Fruit fly (Drosophila melanogaster) whole organism, embryonic: ENCODE measurements around the gene S6KL.

Experiments
- Atf3 ChIP-seq: fragments of 200-800 bp; sonication (Bioruptor generic); optimal IDR thresholded peaks from 3 replicates; lab custom pipeline; 2016; ENCODE audit warnings: missing biosample characterization, missing genetic modification characterization
- B-H1 ChIP-seq: fragments of 200-800 bp; sonication (Bioruptor generic); IDR thresholded peaks from 3 replicates; pipeline ENCODE4 v1.3.6; 2022; ENCODE audit warnings: missing biosample characterization, missing genetic modification characterization
- Blimp-1 ChIP-seq: fragments of 200-800 bp; sonication (Bioruptor generic); optimal IDR thresholded peaks from 3 replicates; lab custom pipeline; 2018; ENCODE audit warnings: missing biosample characterization, missing genetic modification characterization, mild to moderate bottlenecking, moderate library complexity, missing genetic modification reagents
- C15 ChIP-seq: fragments of 200-800 bp; sonication (Bioruptor generic); IDR thresholded peaks from 3 replicates; pipeline ENCODE4 v1.3.6; 2022; ENCODE audit warnings: missing biosample characterization, missing genetic modification characterization
- CG10267 ChIP-seq: fragments of 200-800 bp; sonication (Bioruptor generic); optimal IDR thresholded peaks from 2 replicates; lab custom pipeline; 2018; ENCODE audit warnings: missing biosample characterization, mild to moderate bottlenecking, missing genetic modification characterization, moderate library complexity
- CG11456 ChIP-seq: fragments of 200-800 bp; sonication (Bioruptor generic); IDR thresholded peaks from 3 replicates; pipeline ENCODE4 v1.3.6; 2022; ENCODE audit warnings: missing biosample characterization, missing genetic modification characterization
- CG11504 ChIP-seq: fragments of 200-800 bp; sonication (Bioruptor generic); optimal IDR thresholded peaks from 3 replicates; lab custom pipeline; 2019; ENCODE audit warnings: missing biosample characterization, mild to moderate bottlenecking, missing genetic modification characterization, moderate library complexity
- CG12071 ChIP-seq: fragments of 200-800 bp; sonication (Bioruptor generic); optimal IDR thresholded peaks from 3 replicates; lab custom pipeline; 2018; ENCODE audit warnings: missing biosample characterization, mild to moderate bottlenecking, missing genetic modification characterization
- CG14441 ChIP-seq: fragments of 200-800 bp; sonication (Bioruptor generic); IDR thresholded peaks from 2 replicates; pipeline ENCODE4 v1.3.6; 2022; ENCODE audit warnings: missing biosample characterization, missing genetic modification characterization
- CG15514 ChIP-seq: fragments of 200-800 bp; sonication (Bioruptor generic); optimal IDR thresholded peaks from 3 replicates; lab custom pipeline; 2017; ENCODE audit warnings: missing biosample characterization, missing genetic modification characterization, mild to moderate bottlenecking, moderate library complexity, missing genetic modification reagents
- CG17568 ChIP-seq: fragments of 200-800 bp; sonication (Bioruptor generic); optimal IDR thresholded peaks from 2 replicates; lab custom pipeline; 2018; ENCODE audit warnings: missing biosample characterization, mild to moderate bottlenecking, missing genetic modification characterization, moderate library complexity
- CG34376 ChIP-seq: fragments of 200-800 bp; sonication (Bioruptor generic); optimal IDR thresholded peaks from 2 replicates; lab custom pipeline; 2018; ENCODE audit warnings: missing biosample characterization, mild to moderate bottlenecking, missing genetic modification characterization
- CG34422 ChIP-seq: fragments of 200-800 bp; sonication (Bioruptor generic); IDR thresholded peaks from 3 replicates; pipeline ENCODE4 v1.3.6; 2022; ENCODE audit warnings: missing biosample characterization, missing genetic modification characterization
- CG4820 ChIP-seq: fragments of 200-800 bp; sonication (Bioruptor generic); optimal IDR thresholded peaks from 3 replicates; lab custom pipeline; 2016; ENCODE audit warnings: missing biosample characterization, missing genetic modification characterization
- CG7963 ChIP-seq: fragments of 200-800 bp; sonication (Bioruptor generic); IDR thresholded peaks from 3 replicates; pipeline ENCODE4 v1.3.6; 2022; ENCODE audit warnings: missing biosample characterization, missing genetic modification characterization; ENCODE audit not compliant: partially characterized antibody
- CG8765 ChIP-seq: fragments of 200-800 bp; sonication (Bioruptor generic); IDR thresholded peaks from 2 replicates; pipeline ENCODE4 v1.3.6; 2022; ENCODE audit warnings: missing biosample characterization, missing genetic modification characterization
- Doc3 ChIP-seq: fragments of 200-800 bp; sonication (Bioruptor generic); IDR thresholded peaks from 3 replicates; pipeline ENCODE4 v1.3.6; 2022; ENCODE audit warnings: missing biosample characterization, missing genetic modification characterization; ENCODE audit not compliant: partially characterized antibody
- Ets65A ChIP-seq: fragments of 200-800 bp; sonication (Bioruptor generic); peaks from one replicate; lab custom pipeline; 2016; ENCODE audit warnings: missing biosample characterization, missing genetic modification characterization
- Fer1 ChIP-seq: fragments of 200-800 bp; sonication (Bioruptor generic); optimal IDR thresholded peaks from 2 replicates; lab custom pipeline; 2017; ENCODE audit warnings: missing biosample characterization, mild to moderate bottlenecking, missing genetic modification characterization
- Fer3 ChIP-seq: fragments of 200-800 bp; sonication (Bioruptor generic); optimal IDR thresholded peaks from 2 replicates; lab custom pipeline; 2018; ENCODE audit warnings: missing biosample characterization, mild to moderate bottlenecking, missing genetic modification characterization, moderate library complexity
- NC2α ChIP-seq: fragments of 200-800 bp; sonication (Bioruptor generic); optimal IDR thresholded peaks from 2 replicates; lab custom pipeline; 2016; ENCODE audit warnings: missing biosample characterization, missing genetic modification characterization
- Oli ChIP-seq: fragments of 200-800 bp; sonication (Bioruptor generic); optimal IDR thresholded peaks from 2 replicates; lab custom pipeline; 2018; ENCODE audit warnings: missing biosample characterization, mild to moderate bottlenecking, missing genetic modification characterization, moderate library complexity
- Pdp1 ChIP-seq, 2 experiments: fragments of 200-800 bp; sonication (Bioruptor generic); optimal IDR thresholded peaks; 3 replicates each; lab custom pipeline; 2016; ENCODE audit warnings: missing biosample characterization in 2 of 2, missing genetic modification characterization in 2 of 2, mild to moderate bottlenecking in 1 of 2, moderate library complexity in 1 of 2
- Trl ChIP-seq, 3 experiments: fragments of >200 bp in 2 of 3; fragments of 200-800 bp in 1 of 3; sonication (Bioruptor generic) in 1 of 3; optimal IDR thresholded peaks; 2 replicates in 1 of 3; 3 replicates in 2 of 3; lab custom pipeline; 2016 to 2017; ENCODE audit warnings: missing biosample characterization in 1 of 3, missing genetic modification characterization in 1 of 3
- Xrp1 ChIP-seq: fragments of 200-800 bp; sonication (Bioruptor generic); IDR thresholded peaks from 2 replicates; pipeline ENCODE4 v1.3.6; 2022; ENCODE audit warnings: missing biosample characterization, missing genetic modification characterization
- ase ChIP-seq: fragments of 200-800 bp; sonication (Bioruptor generic); IDR thresholded peaks from 3 replicates; pipeline ENCODE4 v1.3.6; 2022; ENCODE audit warnings: missing biosample characterization, missing genetic modification characterization
- br ChIP-seq: fragments of >200 bp; optimal IDR thresholded peaks from 2 replicates; lab custom pipeline; 2017
- crol ChIP-seq: fragments of 200-800 bp; sonication (Bioruptor generic); IDR thresholded peaks from 2 replicates; pipeline ENCODE4 v1.3.6; 2022; ENCODE audit warnings: missing biosample characterization, missing genetic modification characterization
- dpn ChIP-seq, 2 experiments: fragments of 200-800 bp; sonication (Bioruptor generic); optimal IDR thresholded peaks; 3 replicates each; lab custom pipeline; 2016; ENCODE audit warnings: missing biosample characterization in 2 of 2, missing genetic modification characterization in 2 of 2
- fd64A ChIP-seq: fragments of 200-800 bp; sonication (Bioruptor generic); optimal IDR thresholded peaks from 3 replicates; lab custom pipeline; 2018; ENCODE audit warnings: missing biosample characterization, mild to moderate bottlenecking, missing genetic modification characterization
- fd96Cb ChIP-seq: fragments of 200-800 bp; sonication (Bioruptor generic); optimal IDR thresholded peaks from 2 replicates; lab custom pipeline; 2018; ENCODE audit warnings: missing biosample characterization, mild to moderate bottlenecking, missing genetic modification characterization, moderate library complexity
- gsb-n ChIP-seq: fragments of 200-800 bp; sonication (Bioruptor generic); optimal IDR thresholded peaks from 3 replicates; lab custom pipeline; 2018; ENCODE audit warnings: missing biosample characterization, mild to moderate bottlenecking, missing genetic modification characterization
- hkb ChIP-seq, 2 experiments: fragments of 200-800 bp in 1 of 2; fragments of >200 bp in 1 of 2; sonication (Bioruptor generic) in 1 of 2; IDR thresholded peaks in 1 of 2; optimal IDR thresholded peaks in 1 of 2; 2 replicates each; pipeline versions ENCODE4 v1.3.6 to Lab custom; 2017 to 2022; ENCODE audit warnings: missing biosample characterization in 1 of 2, missing genetic modification characterization in 1 of 2
- hth ChIP-seq: fragments of >200 bp; optimal IDR thresholded peaks from 2 replicates; lab custom pipeline; 2017; ENCODE audit warnings: inconsistent platforms
- insv ChIP-seq, 2 experiments: fragments of 200-800 bp; sonication (Bioruptor generic); optimal IDR thresholded peaks; 3 replicates each; lab custom pipeline; 2016 to 2018; ENCODE audit warnings: missing biosample characterization in 2 of 2, missing genetic modification characterization in 2 of 2
- lmd ChIP-seq: fragments of 200-800 bp; sonication (Bioruptor generic); IDR thresholded peaks from 2 replicates; pipeline ENCODE4 v1.3.6; 2022; ENCODE audit warnings: missing biosample characterization, missing genetic modification characterization
- lov ChIP-seq, 2 experiments: fragments of 200-800 bp in 1 of 2; fragments of >200 bp in 1 of 2; sonication (Bioruptor generic) in 1 of 2; IDR thresholded peaks in 1 of 2; optimal IDR thresholded peaks in 1 of 2; 2 replicates in 1 of 2; 3 replicates in 1 of 2; pipeline versions ENCODE4 v1.3.6 to Lab custom; 2017 to 2022; ENCODE audit warnings: missing biosample characterization in 1 of 2, missing genetic modification characterization in 1 of 2
- mam ChIP-seq: fragments of 200-800 bp; sonication (Bioruptor generic); optimal IDR thresholded peaks from 3 replicates; lab custom pipeline; 2016; ENCODE audit warnings: missing biosample characterization, missing genetic modification characterization
- nmo ChIP-seq: fragments of 200-800 bp; sonication (Bioruptor generic); optimal IDR thresholded peaks from 2 replicates; lab custom pipeline; 2018; ENCODE audit warnings: missing biosample characterization, mild to moderate bottlenecking, missing genetic modification characterization, moderate library complexity
- phol ChIP-seq: fragments of 200-800 bp; sonication (Bioruptor generic); optimal IDR thresholded peaks from 3 replicates; lab custom pipeline; 2018; ENCODE audit warnings: missing biosample characterization, mild to moderate bottlenecking, missing genetic modification characterization, moderate library complexity
- pnt ChIP-seq: fragments of 200-800 bp; sonication (Bioruptor generic); optimal IDR thresholded peaks from 3 replicates; lab custom pipeline; 2016; ENCODE audit warnings: missing biosample characterization, missing genetic modification characterization
- pum ChIP-seq: fragments of 200-800 bp; sonication (Bioruptor generic); optimal IDR thresholded peaks from 2 replicates; lab custom pipeline; 2016; ENCODE audit warnings: missing biosample characterization, missing genetic modification characterization
- repo ChIP-seq: fragments of 200-800 bp; sonication (Bioruptor generic); optimal IDR thresholded peaks from 2 replicates; lab custom pipeline; 2016; ENCODE audit warnings: missing biosample characterization, missing genetic modification characterization
- sim ChIP-seq: fragments of 200-800 bp; sonication (Bioruptor generic); IDR thresholded peaks from 2 replicates; pipeline ENCODE4 v1.3.6; 2022; ENCODE audit warnings: missing biosample characterization, missing genetic modification characterization
- sisA ChIP-seq: fragments of 200-800 bp; sonication (Bioruptor generic); IDR thresholded peaks from 2 replicates; pipeline ENCODE4 v1.3.6; 2022; ENCODE audit warnings: missing biosample characterization, missing genetic modification characterization
- stc ChIP-seq: fragments of 200-800 bp; sonication (Bioruptor generic); IDR thresholded peaks from 2 replicates; pipeline ENCODE4 v1.3.6; 2022; ENCODE audit warnings: missing biosample characterization, missing genetic modification characterization
- twi ChIP-seq: fragments of 200-800 bp; optimal IDR thresholded peaks from 2 replicates; lab custom pipeline; 2019; ENCODE audit warnings: missing biosample characterization, mild to moderate bottlenecking, missing genetic modification characterization, moderate library complexity
- wor ChIP-seq: fragments of 200-800 bp; sonication (Bioruptor generic); IDR thresholded peaks from 2 replicates; pipeline ENCODE4 v1.3.6; 2022; ENCODE audit warnings: missing biosample characterization, missing genetic modification characterization

Gene S6KL

DNA sequence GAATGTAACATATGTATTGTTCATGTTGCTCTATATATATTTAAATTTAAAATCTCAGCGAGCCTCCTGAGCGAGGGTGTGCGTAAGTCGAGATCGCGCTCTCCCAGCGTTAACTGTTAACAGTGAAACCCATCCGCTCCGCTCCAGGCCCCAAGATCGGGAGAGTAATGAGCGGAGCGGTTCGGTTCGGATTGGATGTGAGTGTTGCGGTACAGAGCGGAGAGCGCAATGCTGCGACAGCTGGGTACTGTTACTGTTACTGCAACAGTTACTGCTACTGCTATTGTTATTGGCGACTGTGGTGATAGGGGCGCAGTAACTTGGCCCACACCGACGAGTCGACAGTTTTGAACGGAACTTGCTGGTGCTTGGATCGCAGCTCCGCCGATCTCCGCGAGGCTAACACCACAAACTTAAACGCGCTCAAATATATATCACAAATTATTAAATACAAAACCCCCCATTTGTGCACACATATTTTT is 44.1 kb downstream of the S6KL start, which contains the start of gene Pvf1 (continued):
- TF ChIP-seq CG7963 (no peak), sim (GFP tag; lab: Robert Waterston, UW) (no peak), CG34422 (GFP tag; lab: Robert Waterston, UW) (peak; percentile 45; the same call in 1 of the 3 replicates), br (lab: Kevin White, UChicago) (no peak), gsb-n (no peak), fd64A (GFP tag; lab: Kevin White, UChicago) (no peak)
- TF ChIP-seq, all 482 proteins: peak for 39

- TF ChIP-seq CG15514, result no peak
- TF ChIP-seq mam (GFP tag; lab: Kevin White, UChicago), result peak; percentile 40
- TF ChIP-seq CG17568, result no peak
- no peak for TF ChIP-seq CG34376 (GFP tag; lab: Kevin White, UChicago)
- TF ChIP-seq twi (tag; lab: Kevin White, UChicago), result no peak
- TF ChIP-seq sisA (GFP tag; lab: Robert Waterston, UW), result peak; percentile 32; the same call in 1 of the 2 replicates
- peak; percentile 7 for TF ChIP-seq CG12071 (GFP tag; lab: Kevin White, UChicago)
- peak; percentile 15 for TF ChIP-seq nmo (GFP tag; lab: Kevin White, UChicago)
- TF ChIP-seq lmd, result 0 out of 2 replicates have a peak, but pooled peaks have one; percentile 24
- TF ChIP-seq CG14441, result peak; percentile 59
- peak; percentile 8 for TF ChIP-seq Fer1 (GFP tag; lab: Kevin White, UChicago)
- TF ChIP-seq Oli (tag; lab: Kevin White, UChicago), result no peak
- TF ChIP-seq CG11504 (tag; lab: Kevin White, UChicago), result peak; percentile 42
- no peak for TF ChIP-seq Trl (optimal IDR thresholded peaks at IDR 0.05; lab: Kevin White, UChicago)
- peak; percentile 13 for TF ChIP-seq Trl (GFP tag; optimal IDR thresholded peaks at IDR 0.05; lab: Kevin White, UChicago)
- TF ChIP-seq Atf3 (GFP tag; lab: Kevin White, UChicago), result no peak
- TF ChIP-seq CG11456, result 0 out of 3 replicates have a peak, but pooled peaks have one; percentile 50
- TF ChIP-seq CG8765 (GFP tag; lab: Robert Waterston, UW), result no peak
- TF ChIP-seq Xrp1 (GFP tag; lab: Robert Waterston, UW), result peak; percentile 53; the same call in 1 of the 2 replicates
- no peak for TF ChIP-seq crol
- TF ChIP-seq CG4820 (GFP tag; lab: Kevin White, UChicago), result peak; percentile 19
- peak; percentile 17 for TF ChIP-seq pum
- TF ChIP-seq wor (GFP tag; lab: Robert Waterston, UW), result no peak
- TF ChIP-seq Ets65A (GFP tag; lab: Kevin White, UChicago), result peak; percentile 71
- TF ChIP-seq repo (GFP tag; lab: Kevin White, UChicago), result no peak
- TF ChIP-seq hkb (optimal IDR thresholded peaks at IDR 0.05; lab: Kevin White, UChicago), result no peak
- TF ChIP-seq hkb (GFP tag; IDR thresholded peaks at IDR 0.05; lab: Robert Waterston, UW), result peak; percentile 47
- TF ChIP-seq pnt (GFP tag; lab: Kevin White, UChicago), result no peak
- TF ChIP-seq Blimp-1, result peak; percentile 6
- TF ChIP-seq NC2α (GFP tag; lab: Kevin White, UChicago), result no peak
- no peak for TF ChIP-seq B-H1 (GFP tag; lab: Robert Waterston, UW)
- TF ChIP-seq Doc3 (GFP tag; lab: Robert Waterston, UW), result no peak
- peak in 1 of 2 experiments; percentile 18 for TF ChIP-seq dpn (GFP tag; optimal IDR thresholded peaks at IDR 0.05; lab: Kevin White, UChicago)
- no peak for TF ChIP-seq insv (GFP tag; optimal IDR thresholded peaks at IDR 0.05; lab: Kevin White, UChicago)
- peak; percentile 53; the same call in 1 of the 2 replicates for TF ChIP-seq stc (GFP tag; lab: Robert Waterston, UW)
- TF ChIP-seq hth, result no peak
- TF ChIP-seq Fer3 (tag; lab: Kevin White, UChicago), result peak; percentile 41
- 0 out of 3 replicates have a peak, but pooled peaks have one; percentile 40 for TF ChIP-seq C15 (GFP tag; lab: Robert Waterston, UW)
- TF ChIP-seq fd96Cb, result peak; percentile 26
- TF ChIP-seq CG10267 (tag; lab: Kevin White, UChicago), result peak; percentile 6
- peak; percentile 17 for TF ChIP-seq phol (tag; lab: Kevin White, UChicago)
- no peak for TF ChIP-seq lov (optimal IDR thresholded peaks at IDR 0.05; lab: Kevin White, UChicago)
- no peak for TF ChIP-seq lov (GFP tag; IDR thresholded peaks at IDR 0.05; lab: Robert Waterston, UW)
- peak in 1 of 2 experiments; percentile 35 for TF ChIP-seq Pdp1 (GFP tag; optimal IDR thresholded peaks at IDR 0.05; lab: Kevin White, UChicago)
- TF ChIP-seq ase, result 0 out of 3 replicates have a peak, but pooled peaks have one; percentile 42
These were observed 46.1 kb downstream of the S6KL start for dm6 chrX:18834399-18834798.
